Fruit fly (Drosophila melanogaster) whole organism, pupa: Measurements from ENCODE around the gene CycA.

Experiments
- CG8301 ChIP-seq: fragments of 200-800 bp; sonication (Bioruptor generic); optimal IDR thresholded peaks from 2 replicates; lab custom pipeline; 2018; ENCODE audit warnings: missing biosample characterization, mild to moderate bottlenecking, missing genetic modification characterization
- CG9948 ChIP-seq: fragments of 200-800 bp; sonication (Bioruptor generic); optimal IDR thresholded peaks from 2 replicates; lab custom pipeline; 2018; ENCODE audit warnings: missing biosample characterization, mild to moderate bottlenecking, missing genetic modification characterization, moderate library complexity
- D1 ChIP-seq: fragments of 200-800 bp; sonication (Bioruptor generic); optimal IDR thresholded peaks from 2 replicates; lab custom pipeline; 2018; ENCODE audit warnings: missing biosample characterization, mild to moderate bottlenecking, missing genetic modification characterization, moderate library complexity

DNA sequence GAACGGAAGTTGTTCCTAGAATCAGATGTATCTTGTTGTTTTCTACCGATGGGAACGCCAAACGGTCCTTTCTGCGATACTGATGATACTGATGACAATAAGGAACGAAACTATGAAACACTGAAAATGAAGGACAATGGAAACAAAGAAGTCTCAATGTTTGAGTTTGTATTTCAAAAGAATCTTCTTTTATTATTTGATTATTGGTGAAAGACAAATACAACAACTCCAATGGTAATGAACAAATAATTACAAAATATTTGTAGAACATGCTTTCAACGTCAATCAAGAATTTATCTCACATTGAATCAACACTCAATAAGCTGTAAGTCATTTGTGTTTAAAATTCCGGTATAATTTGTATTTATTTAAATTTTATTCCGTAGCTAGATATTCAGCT is 45.4 kb upstream of the CycA start, which contains the start of gene Sprn:
- TF ChIP-seq CG9948 (tag; lab: Kevin White, UChicago) (no peak), D1 (tag; lab: Kevin White, UChicago) (no peak), CG8301 (tag; lab: Kevin White, UChicago) (no peak)
